Fruit fly (Drosophila melanogaster) whole organism, embryonic: ENCODE measurements around the gene CG33784.

ENCODE experiments used
- ATbp ChIP-seq: fragments of 200-800 bp; sonication (Bioruptor generic); optimal IDR thresholded peaks from 2 replicates; lab custom pipeline; 2017; ENCODE audit warnings: missing biosample characterization, mild to moderate bottlenecking, missing genetic modification characterization, missing genetic modification reagents
- Abd-B ChIP-seq: fragments of 200-800 bp; sonication (Bioruptor generic); optimal IDR thresholded peaks from 2 replicates; lab custom pipeline; 2018; ENCODE audit warnings: missing biosample characterization, mild to moderate bottlenecking, missing genetic modification characterization, moderate library complexity
- CG10321 ChIP-seq: fragments of 200-800 bp; sonication (Bioruptor generic); IDR thresholded peaks from 2 replicates; pipeline ENCODE4 v1.3.6; 2022; ENCODE audit warnings: missing biosample characterization, missing genetic modification characterization
- CG10979 ChIP-seq: fragments of 200-800 bp; sonication (Bioruptor generic); optimal IDR thresholded peaks from 2 replicates; lab custom pipeline; 2018; ENCODE audit warnings: missing biosample characterization, mild to moderate bottlenecking, missing genetic modification characterization, moderate library complexity
- CG12769 ChIP-seq: fragments of 200-800 bp; sonication (Bioruptor generic); optimal IDR thresholded peaks from 2 replicates; lab custom pipeline; 2019; ENCODE audit warnings: missing biosample characterization, mild to moderate bottlenecking, missing genetic modification characterization, moderate library complexity
- CG13123 ChIP-seq: fragments of 200-800 bp; sonication (Bioruptor generic); optimal IDR thresholded peaks from 2 replicates; lab custom pipeline; 2016; ENCODE audit warnings: missing biosample characterization, missing genetic modification characterization
- CG14050 ChIP-seq: fragments of 200-800 bp; sonication (Bioruptor generic); IDR thresholded peaks from 3 replicates; pipeline ENCODE4 v1.3.6; 2022; ENCODE audit warnings: missing biosample characterization, missing genetic modification characterization
- CG15011 ChIP-seq: fragments of 200-800 bp; sonication (Bioruptor generic); optimal IDR thresholded peaks from 3 replicates; lab custom pipeline; 2018; ENCODE audit warnings: missing biosample characterization, mild to moderate bottlenecking, missing genetic modification characterization
- CG1603 ChIP-seq: fragments of 200-800 bp; sonication (Bioruptor generic); optimal IDR thresholded peaks from 2 replicates; lab custom pipeline; 2019; ENCODE audit warnings: missing biosample characterization, mild to moderate bottlenecking, missing genetic modification characterization, moderate library complexity
- CG17385 ChIP-seq: fragments of 200-800 bp; sonication (Bioruptor generic); optimal IDR thresholded peaks from 3 replicates; lab custom pipeline; 2018; ENCODE audit warnings: missing biosample characterization, mild to moderate bottlenecking, missing genetic modification characterization
- CG2202 ChIP-seq: fragments of 200-800 bp; sonication (Bioruptor generic); optimal IDR thresholded peaks from 2 replicates; lab custom pipeline; 2018; ENCODE audit warnings: missing biosample characterization, mild to moderate bottlenecking, missing genetic modification characterization
- CG30431 ChIP-seq: fragments of 200-800 bp; sonication (Bioruptor generic); optimal IDR thresholded peaks from 2 replicates; lab custom pipeline; 2017; ENCODE audit warnings: missing biosample characterization, missing genetic modification characterization
- CG7839 ChIP-seq: fragments of 200-800 bp; sonication (Bioruptor generic); optimal IDR thresholded peaks from 3 replicates; lab custom pipeline; 2018; ENCODE audit warnings: missing biosample characterization, mild to moderate bottlenecking, missing genetic modification characterization, moderate library complexity
- CG8388 ChIP-seq: fragments of 200-800 bp; sonication (Bioruptor generic); optimal IDR thresholded peaks from 2 replicates; lab custom pipeline; 2019; ENCODE audit warnings: missing biosample characterization, mild to moderate bottlenecking, missing genetic modification characterization, moderate library complexity
- CG9817 ChIP-seq: fragments of 200-800 bp; sonication (Bioruptor generic); optimal IDR thresholded peaks from 2 replicates; lab custom pipeline; 2018; ENCODE audit warnings: missing biosample characterization, mild to moderate bottlenecking, missing genetic modification characterization, moderate library complexity
- CkIIα-i1 ChIP-seq: fragments of 200-800 bp; sonication (Bioruptor generic); IDR thresholded peaks from 2 replicates; pipeline ENCODE4 v1.3.6; 2022; ENCODE audit warnings: missing biosample characterization, missing genetic modification characterization
- D19A ChIP-seq: fragments of 200-800 bp; optimal IDR thresholded peaks from 3 replicates; lab custom pipeline; 2019; ENCODE audit warnings: missing biosample characterization, mild to moderate bottlenecking, missing genetic modification characterization, moderate library complexity
- Dbx ChIP-seq: fragments of 200-800 bp; sonication (Bioruptor generic); IDR thresholded peaks from 3 replicates; pipeline ENCODE4 v1.3.6; 2022; ENCODE audit warnings: missing biosample characterization, missing genetic modification characterization
- Deaf1 ChIP-seq: fragments of 200-800 bp; optimal IDR thresholded peaks from 3 replicates; lab custom pipeline; 2019; ENCODE audit warnings: missing biosample characterization, mild to moderate bottlenecking, missing genetic modification characterization, moderate library complexity
- Doc3 ChIP-seq: fragments of 200-800 bp; sonication (Bioruptor generic); IDR thresholded peaks from 3 replicates; pipeline ENCODE4 v1.3.6; 2022; ENCODE audit warnings: missing biosample characterization, missing genetic modification characterization; ENCODE audit not compliant: partially characterized antibody
- Ets65A ChIP-seq: fragments of 200-800 bp; sonication (Bioruptor generic); peaks from one replicate; lab custom pipeline; 2016; ENCODE audit warnings: missing biosample characterization, missing genetic modification characterization
- HLH3B ChIP-seq: fragments of 200-800 bp; sonication (Bioruptor generic); IDR thresholded peaks from 2 replicates; pipeline ENCODE4 v1.3.6; 2022; ENCODE audit warnings: missing biosample characterization, missing genetic modification characterization
- Lhr ChIP-seq: fragments of 200-800 bp; sonication (Bioruptor generic); optimal IDR thresholded peaks from 3 replicates; lab custom pipeline; 2017; ENCODE audit warnings: mild to moderate bottlenecking, missing biosample characterization, missing genetic modification reagents, missing genetic modification characterization
- Med ChIP-seq: fragments of 200-800 bp; sonication (Bioruptor generic); peaks from one replicate; lab custom pipeline; 2016; ENCODE audit warnings: missing biosample characterization, missing genetic modification characterization, mild to moderate bottlenecking, inconsistent platforms, moderate library complexity
- Ptx1 ChIP-seq: fragments of 200-800 bp; sonication (Bioruptor generic); IDR thresholded peaks from 2 replicates; pipeline ENCODE4 v1.3.6; 2022; ENCODE audit warnings: missing biosample characterization, missing genetic modification characterization
- Ravus ChIP-seq: fragments of 200-800 bp; sonication (Bioruptor generic); IDR thresholded peaks from 2 replicates; pipeline ENCODE4 v1.3.6; 2022; ENCODE audit warnings: missing biosample characterization, missing genetic modification characterization
- Rx ChIP-seq: fragments of 200-800 bp; sonication (Bioruptor generic); IDR thresholded peaks from 2 replicates; pipeline ENCODE4 v1.3.6; 2022; ENCODE audit warnings: missing biosample characterization, missing genetic modification characterization
- Spps ChIP-seq: fragments of 200-800 bp; sonication (Bioruptor generic); optimal IDR thresholded peaks from 2 replicates; lab custom pipeline; 2018; ENCODE audit warnings: missing biosample characterization, mild to moderate bottlenecking, missing genetic modification characterization
- ato ChIP-seq: fragments of 200-800 bp; sonication (Bioruptor generic); IDR thresholded peaks from 2 replicates; pipeline ENCODE4 v1.3.6; 2022; ENCODE audit warnings: missing biosample characterization, missing genetic modification characterization; ENCODE audit not compliant: partially characterized antibody
- btn ChIP-seq: fragments of 200-800 bp; sonication (Bioruptor generic); optimal IDR thresholded peaks from 2 replicates; lab custom pipeline; 2016; ENCODE audit warnings: missing biosample characterization, missing genetic modification characterization
- cato ChIP-seq: fragments of 200-800 bp; sonication (Bioruptor generic); optimal IDR thresholded peaks from 2 replicates; lab custom pipeline; 2016; ENCODE audit warnings: missing biosample characterization, missing genetic modification characterization, borderline replicate concordance
- cg ChIP-seq: fragments of 200-800 bp; sonication (Bioruptor generic); optimal IDR thresholded peaks from 3 replicates; lab custom pipeline; 2019; ENCODE audit warnings: missing biosample characterization, mild to moderate bottlenecking, missing genetic modification characterization, moderate library complexity
- chinmo ChIP-seq: fragments of 200-800 bp; sonication (Bioruptor generic); IDR thresholded peaks from 4 replicates; pipeline ENCODE4 v1.3.6; 2022; ENCODE audit warnings: missing biosample characterization, missing genetic modification characterization; ENCODE audit not compliant: partially characterized antibody
- chm ChIP-seq: fragments of 200-800 bp; sonication (Bioruptor generic); IDR thresholded peaks from 2 replicates; pipeline ENCODE4 v1.3.6; 2022; ENCODE audit warnings: missing biosample characterization, missing genetic modification characterization
- en ChIP-seq: fragments of 200-800 bp; sonication (Bioruptor generic); optimal IDR thresholded peaks from 2 replicates; lab custom pipeline; 2016; ENCODE audit warnings: missing biosample characterization, missing genetic modification characterization
- ewg ChIP-seq: fragments of 200-800 bp; sonication (Bioruptor generic); optimal IDR thresholded peaks from 3 replicates; lab custom pipeline; 2017; ENCODE audit warnings: mild to moderate bottlenecking, missing biosample characterization, missing genetic modification reagents, missing genetic modification characterization
- fd64A ChIP-seq: fragments of 200-800 bp; sonication (Bioruptor generic); optimal IDR thresholded peaks from 3 replicates; lab custom pipeline; 2018; ENCODE audit warnings: missing biosample characterization, mild to moderate bottlenecking, missing genetic modification characterization
- ind ChIP-seq: fragments of 200-800 bp; sonication (Bioruptor generic); optimal IDR thresholded peaks from 3 replicates; lab custom pipeline; 2016; ENCODE audit warnings: missing biosample characterization, missing genetic modification characterization
- lmd ChIP-seq: fragments of 200-800 bp; sonication (Bioruptor generic); IDR thresholded peaks from 2 replicates; pipeline ENCODE4 v1.3.6; 2022; ENCODE audit warnings: missing biosample characterization, missing genetic modification characterization
- nerfin-1 ChIP-seq: fragments of 200-800 bp; sonication (Bioruptor generic); optimal IDR thresholded peaks from 3 replicates; lab custom pipeline; 2019; ENCODE audit warnings: missing biosample characterization, mild to moderate bottlenecking, missing genetic modification characterization, moderate library complexity
- oc ChIP-seq: fragments of 200-800 bp; sonication (Bioruptor generic); optimal IDR thresholded peaks from 2 replicates; lab custom pipeline; 2018; ENCODE audit warnings: missing biosample characterization, mild to moderate bottlenecking, missing genetic modification characterization, moderate library complexity
- prd ChIP-seq, 3 experiments: fragments of >200 bp in 2 of 3; fragments of 200-800 bp in 1 of 3; sonication (Bioruptor generic) in 1 of 3; optimal IDR thresholded peaks in 2 of 3; IDR thresholded peaks in 1 of 3; 2 replicates in 2 of 3; 3 replicates in 1 of 3; pipeline versions ENCODE4 v1.3.6 to Lab custom; 2017 to 2022; ENCODE audit warnings: missing biosample characterization in 1 of 3, missing genetic modification characterization in 1 of 3
- row ChIP-seq: fragments of 200-800 bp; sonication (Bioruptor generic); IDR thresholded peaks from 3 replicates; pipeline ENCODE4 v1.3.6; 2022; ENCODE audit warnings: missing biosample characterization, missing genetic modification characterization
- sens ChIP-seq: fragments of 200-800 bp; sonication (Bioruptor generic); peaks from one replicate; lab custom pipeline; 2016; ENCODE audit warnings: missing biosample characterization, missing genetic modification characterization
- sisA ChIP-seq: fragments of 200-800 bp; sonication (Bioruptor generic); IDR thresholded peaks from 2 replicates; pipeline ENCODE4 v1.3.6; 2022; ENCODE audit warnings: missing biosample characterization, missing genetic modification characterization
- unpg ChIP-seq: fragments of 200-800 bp; sonication (Bioruptor generic); optimal IDR thresholded peaks from 3 replicates; lab custom pipeline; 2018; ENCODE audit warnings: missing biosample characterization, mild to moderate bottlenecking, missing genetic modification characterization, moderate library complexity

Gene CG33784

DNA sequence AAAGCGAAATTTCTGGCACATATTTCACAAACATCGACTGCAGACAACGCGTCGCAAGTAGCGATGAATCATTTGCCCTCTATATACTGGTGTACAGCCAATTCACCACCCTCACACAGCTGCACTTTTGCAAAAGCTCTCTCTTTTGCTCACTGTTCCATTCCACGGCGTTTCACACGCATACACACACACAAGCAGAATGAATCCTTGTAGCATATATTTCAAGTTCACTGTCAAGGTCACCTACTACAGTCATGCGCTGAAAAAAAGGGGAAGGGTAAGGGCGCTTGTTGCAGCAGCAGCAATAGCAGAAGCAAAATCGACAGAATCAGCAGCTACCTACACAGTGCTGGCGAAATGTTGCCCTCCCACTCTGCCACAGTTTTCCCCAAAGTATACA is 13.0 kb downstream of the CG33784 start (continued):
- no peak for TF ChIP-seq CG14050
- TF ChIP-seq, all 482 proteins: peak for 12

- TF ChIP-seq sisA: peak; percentile 42; the same call in 1 of the 2 replicates
- TF ChIP-seq Dbx (GFP tag; lab: Robert Waterston, UW): no peak
- no peak for TF ChIP-seq unpg (GFP tag; lab: Kevin White, UChicago)
- peak; percentile 75 for TF ChIP-seq sens (GFP tag; lab: Kevin White, UChicago)
- no peak for TF ChIP-seq CG17385 (GFP tag; lab: Kevin White, UChicago)
- TF ChIP-seq Ets65A (GFP tag; lab: Kevin White, UChicago): peak; percentile 75
- TF ChIP-seq Spps (tag; lab: Kevin White, UChicago): no peak
- TF ChIP-seq ind (GFP tag; lab: Kevin White, UChicago): no peak
- TF ChIP-seq HLH3B: 0 out of 2 replicates have a peak, but pooled peaks have one; percentile 16
- TF ChIP-seq Med (GFP tag; lab: Kevin White, UChicago): peak; percentile 67
- TF ChIP-seq CG9817 (tag; lab: Kevin White, UChicago): no peak
- TF ChIP-seq cg: peak; percentile 36
- peak; percentile 4 for TF ChIP-seq CG1603
- TF ChIP-seq ATbp (GFP tag; lab: Kevin White, UChicago): no peak
- TF ChIP-seq Abd-B (GFP tag; lab: Kevin White, UChicago): no peak
- no peak for TF ChIP-seq CG10321 (GFP tag; lab: Robert Waterston, UW)
- peak; percentile 90 for TF ChIP-seq CG8388 (GFP tag; lab: Kevin White, UChicago)
- TF ChIP-seq row (GFP tag; lab: Robert Waterston, UW): peak; percentile 39; the same call in 1 of the 3 replicates
These were observed 13.9 kb downstream of the CG33784 start for dm6 chr3R:10081469-10082111.

DNA sequence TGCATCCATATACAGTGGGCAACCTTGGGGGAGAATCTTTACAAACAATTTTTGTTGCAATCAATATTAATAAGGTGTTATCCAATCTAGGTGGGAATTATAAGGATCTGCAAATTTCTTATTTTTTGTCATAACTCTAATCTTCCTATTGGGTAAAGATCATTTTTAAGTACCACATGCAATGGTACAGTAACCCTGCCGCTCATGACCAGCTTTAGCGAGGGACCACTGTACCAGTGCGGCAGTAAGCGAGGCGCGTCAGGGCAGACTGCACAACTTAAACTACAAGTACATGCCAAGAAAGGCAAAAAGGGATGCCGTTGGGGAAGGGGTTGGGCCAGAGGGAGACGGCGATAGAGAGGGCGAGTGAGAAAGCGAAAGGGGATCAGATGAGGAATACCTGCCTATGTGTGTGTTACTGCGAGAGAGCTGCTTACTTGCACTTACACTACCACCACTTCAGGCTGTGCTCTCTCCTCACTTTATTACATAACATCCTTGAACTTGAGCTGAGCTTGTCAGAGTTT is 14.9 kb downstream of the CG33784 start:
- no peak for TF ChIP-seq chinmo (GFP tag; lab: Robert Waterston, UW)
- no peak for TF ChIP-seq Doc3
- no peak for TF ChIP-seq CG13123 (GFP tag; lab: Kevin White, UChicago)
- no peak for TF ChIP-seq Deaf1
- no peak for TF ChIP-seq oc (tag; lab: Kevin White, UChicago)
- TF ChIP-seq cato: no peak
- no peak for TF ChIP-seq ato (GFP tag; lab: Robert Waterston, UW)
- no peak for TF ChIP-seq CG7839 (tag; lab: Kevin White, UChicago)
- TF ChIP-seq chm (GFP tag; lab: Robert Waterston, UW): no peak
- peak; percentile 10; the same call in 1 of the 2 replicates for TF ChIP-seq lmd (GFP tag; lab: Robert Waterston, UW)
- TF ChIP-seq Lhr: no peak
- TF ChIP-seq nerfin-1 (tag; lab: Kevin White, UChicago): no peak
- no peak for TF ChIP-seq D19A
- no peak for TF ChIP-seq CG30431 (GFP tag; lab: Kevin White, UChicago)
- peak; percentile 30; the same call in 1 of the 3 replicates for TF ChIP-seq row (GFP tag; lab: Robert Waterston, UW)
- TF ChIP-seq en: no peak
- TF ChIP-seq ewg (GFP tag; lab: Kevin White, UChicago): no peak
- TF ChIP-seq prd (optimal IDR thresholded peaks at IDR 0.05; lab: Kevin White, UChicago): no peak
- TF ChIP-seq prd (GFP tag; IDR thresholded peaks at IDR 0.05; lab: Robert Waterston, UW): peak; percentile 20; the same call in 1 of the 3 replicates
- no peak for TF ChIP-seq Ravus (GFP tag; lab: Robert Waterston, UW)
- no peak for TF ChIP-seq CkIIα-i1
- TF ChIP-seq CG12769 (tag; lab: Kevin White, UChicago): no peak
- no peak for TF ChIP-seq fd64A
- no peak for TF ChIP-seq Rx
- TF ChIP-seq btn (GFP tag; lab: Kevin White, UChicago): no peak
- TF ChIP-seq Ptx1 (GFP tag; lab: Robert Waterston, UW): 0 out of 2 replicates have a peak, but pooled peaks have one; percentile 7
- TF ChIP-seq CG2202 (tag; lab: Kevin White, UChicago): no peak
- peak; percentile 25 for TF ChIP-seq CG10979
- no peak for TF ChIP-seq CG15011 (GFP tag; lab: Kevin White, UChicago)
